Worm (Caenorhabditis elegans) whole organism, late embryonic: ENCODE data around the gene C03E10.3.

Source experiments
- C38D4.7 ChIP-seq: fragments of 200-800 bp; sonication (Bioruptor generic); optimal IDR thresholded peaks from 2 replicates; lab custom pipeline; 2018; ENCODE audit warnings: mild to moderate bottlenecking, missing genetic modification characterization, moderate library complexity, missing compliant biosample characterization
- K02D7.2 ChIP-seq: sonication (generic microtip); optimal IDR thresholded peaks from 2 replicates; lab custom pipeline; 2017; ENCODE audit warnings: mild to moderate bottlenecking, missing genetic modification characterization, missing compliant biosample characterization
- K09A11.1 ChIP-seq: sonication (generic microtip); optimal IDR thresholded peaks from 2 replicates; lab custom pipeline; 2017; ENCODE audit warnings: antibody characterized with exemption, mild to moderate bottlenecking, missing genetic modification characterization, missing compliant biosample characterization; ENCODE audit not compliant: insufficient read depth
- T23F11.4 ChIP-seq: fragments of 200-800 bp; sonication (Bioruptor generic); optimal IDR thresholded peaks from 2 replicates; lab custom pipeline; 2018; ENCODE audit warnings: mild to moderate bottlenecking, missing genetic modification characterization, missing compliant biosample characterization
- Y22D7AL.16 ChIP-seq: sonication (generic microtip); optimal IDR thresholded peaks from 2 replicates; lab custom pipeline; 2016; ENCODE audit warnings: missing genetic modification characterization, missing compliant biosample characterization
- ahr-1 ChIP-seq: sonication (generic microtip); optimal IDR thresholded peaks from 2 replicates; lab custom pipeline; 2016; ENCODE audit warnings: missing genetic modification characterization, missing compliant biosample characterization
- ceh-18 ChIP-seq: sonication (generic microtip); optimal IDR thresholded peaks from 2 replicates; lab custom pipeline; 2016; ENCODE audit warnings: missing genetic modification characterization, missing compliant biosample characterization
- ceh-2 ChIP-seq: sonication (generic microtip); optimal IDR thresholded peaks from 2 replicates; lab custom pipeline; 2016; ENCODE audit warnings: missing genotype, missing genetic modification characterization, missing compliant biosample characterization
- ceh-24 ChIP-seq: sonication (generic microtip); optimal IDR thresholded peaks from 2 replicates; lab custom pipeline; 2016; ENCODE audit warnings: mild to moderate bottlenecking, missing genetic modification characterization, missing compliant biosample characterization
- ceh-31 ChIP-seq: sonication (generic microtip); optimal IDR thresholded peaks from 2 replicates; lab custom pipeline; 2016; ENCODE audit warnings: missing genetic modification characterization, missing compliant biosample characterization
- ceh-45 ChIP-seq: fragments of 200-800 bp; sonication (Bioruptor generic); IDR thresholded peaks from 2 replicates; pipeline ENCODE4 v1.3.6; 2022; ENCODE audit warnings: missing genetic modification reagents, missing genetic modification characterization, missing compliant biosample characterization
- ceh-6 ChIP-seq: fragments of 200-800 bp; sonication (Bioruptor generic); optimal IDR thresholded peaks from 2 replicates; lab custom pipeline; 2018; ENCODE audit warnings: mild to moderate bottlenecking, missing genetic modification characterization, missing compliant biosample characterization
- dmd-4 ChIP-seq: sonication (generic microtip); optimal IDR thresholded peaks from 2 replicates; lab custom pipeline; 2016; ENCODE audit warnings: borderline replicate concordance, missing genetic modification characterization, missing compliant biosample characterization
- dve-1 ChIP-seq: sonication (generic microtip); optimal IDR thresholded peaks from 2 replicates; lab custom pipeline; 2017; ENCODE audit warnings: antibody characterized with exemption, mild to moderate bottlenecking, missing genetic modification characterization, missing compliant biosample characterization
- elt-2 ChIP-seq: sonication (generic microtip); optimal IDR thresholded peaks from 2 replicates; lab custom pipeline; 2016; ENCODE audit warnings: missing genetic modification reagents, missing genetic modification characterization, missing compliant biosample characterization
- elt-4 ChIP-seq: sonication (generic microtip); optimal IDR thresholded peaks from 2 replicates; lab custom pipeline; 2016; ENCODE audit warnings: missing genetic modification characterization, missing compliant biosample characterization
- ets-4 ChIP-seq: sonication (generic microtip); optimal IDR thresholded peaks from 2 replicates; lab custom pipeline; 2016; ENCODE audit warnings: missing genetic modification characterization, missing compliant biosample characterization
- eyg-1 ChIP-seq: sonication (generic microtip); optimal IDR thresholded peaks from 2 replicates; lab custom pipeline; 2016; ENCODE audit warnings: missing genotype, missing genetic modification characterization, missing compliant biosample characterization
- fax-1 ChIP-seq: sonication (generic microtip); optimal IDR thresholded peaks from 2 replicates; lab custom pipeline; 2016; ENCODE audit warnings: missing genotype, missing genetic modification characterization, missing compliant biosample characterization
- gmeb-2 ChIP-seq: sonication (generic microtip); optimal IDR thresholded peaks from 2 replicates; lab custom pipeline; 2016; ENCODE audit warnings: missing genetic modification characterization, inconsistent platforms, missing compliant biosample characterization
- hlh-15 ChIP-seq: sonication (generic microtip); optimal IDR thresholded peaks from 2 replicates; lab custom pipeline; 2016; ENCODE audit warnings: missing genetic modification characterization, missing compliant biosample characterization
- hlh-30 ChIP-seq: sonication (generic microtip); optimal IDR thresholded peaks from 2 replicates; lab custom pipeline; 2017; ENCODE audit warnings: antibody characterized with exemption, missing genetic modification characterization, missing compliant biosample characterization; ENCODE audit not compliant: insufficient read depth
- hlh-8 ChIP-seq: sonication (generic microtip); optimal IDR thresholded peaks from 2 replicates; lab custom pipeline; 2016; ENCODE audit warnings: missing genotype, missing genetic modification characterization, missing compliant biosample characterization
- lim-6 ChIP-seq: sonication (generic microtip); optimal IDR thresholded peaks from 2 replicates; lab custom pipeline; 2016; ENCODE audit warnings: missing genetic modification characterization, missing compliant biosample characterization
- lin-11 ChIP-seq: fragments of 200-800 bp; sonication (Bioruptor generic); optimal IDR thresholded peaks from 2 replicates; lab custom pipeline; 2018; ENCODE audit warnings: mild to moderate bottlenecking, missing genetic modification characterization, missing compliant biosample characterization
- mec-3 ChIP-seq: sonication (generic microtip); optimal IDR thresholded peaks from 2 replicates; lab custom pipeline; 2016; ENCODE audit warnings: borderline replicate concordance, missing genetic modification characterization, missing compliant biosample characterization
- nfya-1 ChIP-seq: sonication (generic microtip); optimal IDR thresholded peaks from 2 replicates; lab custom pipeline; 2017; ENCODE audit warnings: missing genetic modification characterization, mild to moderate bottlenecking, missing compliant biosample characterization, antibody characterized with exemption, moderate library complexity
- nhr-11 ChIP-seq: fragments of 150-350 bp; optimal IDR thresholded peaks from 2 replicates; lab custom pipeline; 2014; ENCODE audit warnings: missing biosample characterization, missing genetic modification characterization
- odd-2 ChIP-seq: sonication (generic microtip); optimal IDR thresholded peaks from 2 replicates; lab custom pipeline; 2017; ENCODE audit warnings: antibody characterized with exemption, mild to moderate bottlenecking, missing genetic modification characterization, missing compliant biosample characterization
- pat-9 ChIP-seq: fragments of 200-800 bp; sonication (Bioruptor generic); optimal IDR thresholded peaks from 2 replicates; lab custom pipeline; 2018; ENCODE audit warnings: mild to moderate bottlenecking, missing genetic modification characterization, moderate library complexity, missing compliant biosample characterization
- pax-1 ChIP-seq: fragments of 150-350 bp; optimal IDR thresholded peaks from 2 replicates; lab custom pipeline; 2014; ENCODE audit warnings: missing biosample characterization, missing genetic modification characterization
- pha-2 ChIP-seq: sonication (generic microtip); optimal IDR thresholded peaks from 2 replicates; lab custom pipeline; 2017; ENCODE audit warnings: mild to moderate bottlenecking, missing genetic modification characterization, missing compliant biosample characterization
- pros-1 ChIP-seq: fragments of 150-350 bp; optimal IDR thresholded peaks from 2 replicates; lab custom pipeline; 2014; ENCODE audit warnings: missing biosample characterization, missing genetic modification reagents, missing genetic modification characterization
- ref-2 ChIP-seq: sonication (generic microtip); optimal IDR thresholded peaks from 2 replicates; lab custom pipeline; 2016; ENCODE audit warnings: missing genetic modification characterization, missing compliant biosample characterization
- rnt-1 ChIP-seq: sonication (generic microtip); optimal IDR thresholded peaks from 2 replicates; lab custom pipeline; 2016; ENCODE audit warnings: missing genetic modification characterization, missing compliant biosample characterization
- sdc-2 ChIP-seq: sonication (generic microtip); optimal IDR thresholded peaks from 2 replicates; lab custom pipeline; 2016; ENCODE audit warnings: missing genotype, missing genetic modification characterization, missing compliant biosample characterization
- syd-9 ChIP-seq: sonication (generic microtip); optimal IDR thresholded peaks from 2 replicates; lab custom pipeline; 2016; ENCODE audit warnings: mild to moderate bottlenecking, missing genetic modification characterization, moderate library complexity, missing compliant biosample characterization
- tbx-2 ChIP-seq: sonication (generic microtip); optimal IDR thresholded peaks from 2 replicates; lab custom pipeline; 2016; ENCODE audit warnings: missing genetic modification characterization, missing compliant biosample characterization
- ttx-3 ChIP-seq: sonication (generic microtip); optimal IDR thresholded peaks from 2 replicates; lab custom pipeline; 2016; ENCODE audit warnings: missing genetic modification reagents, missing genetic modification characterization, missing compliant biosample characterization
- unc-42 ChIP-seq: sonication (generic microtip); optimal IDR thresholded peaks from 2 replicates; lab custom pipeline; 2016; ENCODE audit warnings: missing genotype, missing genetic modification characterization, missing compliant biosample characterization
- unc-55 ChIP-seq: sonication (generic microtip); optimal IDR thresholded peaks from 2 replicates; lab custom pipeline; 2017; ENCODE audit warnings: missing biosample characterization, missing genetic modification reagents, missing genetic modification characterization
- ztf-16 ChIP-seq: sonication (generic microtip); optimal IDR thresholded peaks from 2 replicates; lab custom pipeline; 2017; ENCODE audit warnings: missing genetic modification characterization, missing compliant biosample characterization

The C03E10.3 gene

DNA sequence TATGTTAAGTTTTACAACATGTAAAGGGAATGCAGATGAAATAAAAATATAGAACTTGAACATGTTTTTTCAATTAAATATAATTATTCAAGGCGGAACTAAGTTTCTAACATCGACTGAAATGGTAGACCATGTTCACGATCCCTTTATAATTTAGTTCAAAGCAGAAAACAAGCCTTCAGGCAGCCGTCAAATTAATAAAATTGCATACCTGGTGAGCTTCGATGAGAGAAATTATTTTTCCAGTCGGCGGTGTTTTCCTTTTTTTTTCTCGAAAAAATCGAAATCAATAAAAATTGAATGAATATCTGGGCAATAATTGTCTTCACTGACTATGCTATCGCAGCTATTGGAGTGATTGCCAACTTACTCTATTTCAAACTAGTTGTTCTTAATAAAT lies 4.7 kb downstream of the C03E10.3 start, which contains the start of gene C03E10.1:
Gene C03E10.1 (plus strand): TSS at position 301 of the 400 bp plus-strand sequence.
- no peak for TF ChIP-seq ztf-16
- no peak for TF ChIP-seq pros-1 (tag; lab: Kevin White, UChicago)
- TF ChIP-seq nhr-11 (tag; lab: Kevin White, UChicago) = no peak
- no peak for TF ChIP-seq odd-2
- TF ChIP-seq fax-1 (tag; lab: Kevin White, UChicago) = no peak
- no peak for TF ChIP-seq unc-42 (tag; lab: Kevin White, UChicago)
- no peak for TF ChIP-seq lim-6 (tag; lab: Kevin White, UChicago)
- no peak for TF ChIP-seq ceh-45 (GFP tag; lab: Robert Waterston, UW)
- no peak for TF ChIP-seq K02D7.2 (tag; lab: Kevin White, UChicago)
- no peak for TF ChIP-seq pat-9
- TF ChIP-seq hlh-8 (tag; lab: Kevin White, UChicago) = no peak
- TF ChIP-seq C38D4.7 (GFP tag; lab: Kevin White, UChicago) = no peak
- no peak for TF ChIP-seq hlh-30 (tag; lab: Kevin White, UChicago)
- TF ChIP-seq ceh-18 (tag; lab: Kevin White, UChicago) = no peak
- TF ChIP-seq dve-1 (tag; lab: Kevin White, UChicago) = no peak
- TF ChIP-seq lin-11 = no peak
- no peak for TF ChIP-seq ceh-24 (tag; lab: Kevin White, UChicago)
- TF ChIP-seq ceh-2 = no peak

DNA sequence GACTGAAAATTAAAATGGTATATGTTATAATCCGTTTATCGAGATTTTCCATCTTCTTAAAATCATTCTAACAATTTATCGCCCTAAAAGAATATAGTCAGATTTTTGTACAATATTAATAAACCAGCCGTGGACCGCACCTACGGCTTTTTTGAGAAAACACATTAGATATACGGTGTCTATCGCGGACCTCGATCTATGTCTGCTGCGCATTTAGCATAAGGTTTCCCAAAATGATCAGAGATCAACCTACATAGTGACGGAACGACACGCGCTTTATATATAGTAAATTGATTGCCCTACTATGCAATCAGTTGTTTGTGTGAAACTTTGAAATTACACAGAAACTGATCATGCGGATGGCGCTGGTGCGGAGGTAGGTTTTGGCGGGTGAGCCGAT lies 6.5 kb downstream of the C03E10.3 start:
- TF ChIP-seq ets-4 (tag; lab: Kevin White, UChicago) (no peak), ttx-3 (no peak), unc-55 (GFP tag; lab: Kevin White, UChicago) (no peak), elt-2 (tag; lab: Kevin White, UChicago) (no peak), sdc-2 (tag; lab: Kevin White, UChicago) (no peak), hlh-15 (tag; lab: Kevin White, UChicago) (no peak), hlh-30 (tag; lab: Kevin White, UChicago) (no peak), mec-3 (tag; lab: Kevin White, UChicago) (no peak), dmd-4 (tag; lab: Kevin White, UChicago) (no peak), tbx-2 (no peak), pax-1 (tag; lab: Kevin White, UChicago) (no peak), T23F11.4 (no peak)
- TF ChIP-seq, all 69 proteins: peak for 0

DNA sequence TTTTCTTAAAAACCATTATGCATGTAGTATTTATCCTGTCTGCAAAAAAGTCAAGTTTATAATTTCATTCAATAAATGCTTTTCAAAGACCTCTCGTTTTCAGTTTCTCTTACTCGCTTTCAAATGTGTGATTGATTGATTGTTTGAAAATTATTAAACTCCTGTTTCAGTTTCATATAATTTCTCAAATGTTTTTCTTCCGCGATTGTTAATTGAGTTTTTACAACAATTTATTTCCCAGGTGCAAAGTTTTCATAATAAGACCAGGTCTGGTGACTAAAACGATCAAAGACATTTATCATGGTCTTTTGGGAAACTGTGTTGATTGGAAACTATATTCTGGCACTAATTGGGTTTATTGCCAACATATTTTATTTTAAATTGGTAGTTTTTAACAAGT lies 8.2 kb downstream of the C03E10.3 start, which contains the start of gene T03F7.6:
Gene T03F7.6 (plus strand): TSS at position 301 of the 400 bp plus-strand sequence.
- TF ChIP-seq Y22D7AL.16 = no peak
- TF ChIP-seq syd-9 = no peak
- no peak for TF ChIP-seq hlh-15 (tag; lab: Kevin White, UChicago)
- TF ChIP-seq mec-3 (tag; lab: Kevin White, UChicago) = no peak
- TF ChIP-seq rnt-1 (tag; lab: Kevin White, UChicago) = no peak
- TF ChIP-seq gmeb-2 = no peak
- no peak for TF ChIP-seq ceh-6 (GFP tag; lab: Kevin White, UChicago)
- no peak for TF ChIP-seq pha-2 (tag; lab: Kevin White, UChicago)
- TF ChIP-seq ceh-31 = no peak
- no peak for TF ChIP-seq K09A11.1 (tag; lab: Kevin White, UChicago)
- TF ChIP-seq eyg-1 (tag; lab: Kevin White, UChicago) = no peak
- no peak for TF ChIP-seq nfya-1
- TF ChIP-seq sdc-2 (tag; lab: Kevin White, UChicago) = no peak
- no peak for TF ChIP-seq ahr-1 (tag; lab: Kevin White, UChicago)
- TF ChIP-seq fax-1 (tag; lab: Kevin White, UChicago) = no peak
- TF ChIP-seq elt-4 (tag; lab: Kevin White, UChicago) = no peak
- TF ChIP-seq T23F11.4 = no peak
- no peak for TF ChIP-seq lim-6 (tag; lab: Kevin White, UChicago)
- TF ChIP-seq ref-2 (tag; lab: Kevin White, UChicago) = no peak
